Worm (Caenorhabditis elegans): ENCODE measurements around the gene plpp-1.2.

DNA sequence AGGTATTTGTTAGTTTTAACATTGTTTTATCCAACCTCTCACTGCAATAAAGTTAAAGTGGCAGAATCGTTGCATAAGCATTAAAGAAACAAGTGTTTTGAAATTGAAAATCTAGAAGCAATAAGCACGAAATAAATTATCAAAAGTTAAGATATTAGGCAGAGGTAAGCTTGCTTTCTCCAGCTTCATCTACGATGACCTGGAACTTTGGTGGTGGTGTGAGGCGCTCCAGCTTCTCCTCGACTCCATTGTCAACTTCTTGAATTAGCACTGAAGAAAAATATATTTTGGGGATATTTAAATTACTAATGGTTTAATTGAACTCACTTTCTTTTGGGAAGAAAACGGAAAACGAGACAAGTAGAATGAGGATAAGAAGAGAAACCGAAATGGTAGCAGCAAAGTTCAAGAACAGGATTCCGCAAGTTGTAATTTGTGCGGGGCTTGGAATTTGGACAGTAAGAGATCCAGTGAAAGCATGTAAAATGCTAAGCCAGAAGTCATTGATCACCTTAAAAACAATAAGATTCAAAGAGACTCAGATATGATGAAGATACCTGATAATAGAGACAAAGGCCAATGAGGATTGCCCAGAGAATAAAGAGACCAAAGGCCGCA is 8.5 kb downstream of the plpp-1.2 start:
- TF ChIP-seq F49E8.2 (tag; optimal IDR thresholded peaks at IDR 0.05; ENCODE audit: borderline replicate concordance) (peak; percentile 26), pha-4 (GFP tag; IDR thresholded peaks at IDR 0.05) (no peak), pha-4 (tag; optimal IDR thresholded peaks at IDR 0.05) (no peak), egl-27 (tag; optimal IDR thresholded peaks at IDR 0.05) (no peak), unc-130 (GFP tag; optimal IDR thresholded peaks at IDR 0.05) (no peak), madf-5 (GFP tag; IDR thresholded peaks at IDR 0.05) (no peak), dve-1 (tag; optimal IDR thresholded peaks at IDR 0.05; ENCODE audit: insufficient read depth) (no peak), ama-1 (optimal IDR thresholded peaks at IDR 0.05) (no peak), nhr-11 (tag; optimal IDR thresholded peaks at IDR 0.05) (no peak), fkh-10 (GFP tag; optimal IDR thresholded peaks at IDR 0.05) (no peak), nhr-25 (tag; optimal IDR thresholded peaks at IDR 0.05; ENCODE audit: borderline replicate concordance, insufficient read depth) (no peak), pqm-1 (tag; optimal IDR thresholded peaks at IDR 0.05) (no peak), jun-1 (tag; optimal IDR thresholded peaks at IDR 0.05) (no peak), ceh-82 (tag; optimal IDR thresholded peaks at IDR 0.05) (no peak), nhr-42 (GFP tag; IDR thresholded peaks at IDR 0.05) (no peak)

Measured in whole organism, L4 larva.